Worm (Caenorhabditis elegans) whole organism, mixed stage, embryonic: ENCODE results near the gene atf-2.

Experiments
- M03D4.4 ChIP-seq: sonication (generic microtip); optimal IDR thresholded peaks from 2 replicates; lab custom pipeline; 2017; ENCODE audit warnings: mild to moderate bottlenecking, missing genetic modification characterization, missing compliant biosample characterization
- blmp-1 ChIP-seq: fragments of 150-350 bp; optimal IDR thresholded peaks from 2 replicates; lab custom pipeline; 2014; ENCODE audit warnings: missing biosample characterization, missing genetic modification characterization
- ces-1 ChIP-seq: fragments of 150-350 bp; optimal IDR thresholded peaks from 2 replicates; lab custom pipeline; 2014; ENCODE audit warnings: missing biosample characterization, missing genetic modification reagents, missing genetic modification characterization
- drap-1 ChIP-seq: fragments of 200-800 bp; sonication (Bioruptor generic); optimal IDR thresholded peaks from 3 replicates; lab custom pipeline; 2018; ENCODE audit warnings: mild to moderate bottlenecking, missing genetic modification characterization, missing compliant biosample characterization
- elt-1 ChIP-seq: sonication (generic microtip); optimal IDR thresholded peaks from 2 replicates; lab custom pipeline; 2017; ENCODE audit warnings: missing genetic modification characterization, mild to moderate bottlenecking, missing compliant biosample characterization, antibody characterized with exemption, moderate library complexity, borderline replicate concordance; ENCODE audit not compliant: insufficient read depth
- elt-3 ChIP-seq: fragments of 150-350 bp; optimal IDR thresholded peaks from 2 replicates; lab custom pipeline; 2014; ENCODE audit warnings: missing biosample characterization, missing genetic modification characterization
- lin-13 ChIP-seq: fragments of 150-350 bp; optimal IDR thresholded peaks from 2 replicates; lab custom pipeline; 2014; ENCODE audit warnings: missing biosample characterization, missing genetic modification characterization
- nhr-76 ChIP-seq: sonication (generic microtip); optimal IDR thresholded peaks from 2 replicates; lab custom pipeline; 2017; ENCODE audit warnings: missing biosample characterization, missing genetic modification characterization
- pha-4 ChIP-seq: fragments of 150-350 bp; optimal IDR thresholded peaks from 2 replicates; lab custom pipeline; 2018; ENCODE audit warnings: missing biosample characterization, missing genetic modification reagents, missing genetic modification characterization
- snpc-4 ChIP-seq: fragments of 150-350 bp; optimal IDR thresholded peaks from 2 replicates; lab custom pipeline; 2014; ENCODE audit warnings: missing biosample characterization, missing genetic modification characterization

DNA sequence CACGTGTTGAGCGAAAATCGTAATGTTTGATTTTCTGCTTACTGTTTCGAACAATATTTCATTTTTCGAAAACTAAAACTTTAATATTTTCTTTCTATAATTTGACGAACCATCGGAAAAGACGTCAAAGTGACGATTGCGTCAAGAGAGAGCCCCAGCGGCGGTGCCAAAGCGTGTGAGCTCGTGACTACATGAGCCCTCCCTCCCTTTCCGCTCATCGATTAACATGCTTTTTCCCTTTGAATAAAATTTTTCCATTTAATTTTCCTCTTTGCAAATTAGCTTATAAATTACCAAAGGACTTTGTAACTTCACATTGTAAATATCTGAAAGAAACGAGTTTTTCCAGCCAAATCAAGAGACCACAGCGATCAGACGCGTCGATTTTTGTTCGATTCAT, 8.8 kb upstream of the atf-2 start:
- TF ChIP-seq pha-4 (no peak), elt-1 (tag; lab: Kevin White, UChicago) (no peak), elt-3 (tag; lab: Kevin White, UChicago) (no peak), nhr-76 (tag; lab: Kevin White, UChicago) (no peak), ces-1 (GFP tag; lab: Kevin White, UChicago) (no peak), lin-13 (tag; lab: Kevin White, UChicago) (no peak), blmp-1 (tag; lab: Kevin White, UChicago) (no peak), drap-1 (GFP tag; lab: Kevin White, UChicago) (no peak), snpc-4 (tag; lab: Kevin White, UChicago) (no peak), M03D4.4 (no peak)
